Fruit fly (Drosophila melanogaster): ENCODE data around the gene Cht2.

DNA sequence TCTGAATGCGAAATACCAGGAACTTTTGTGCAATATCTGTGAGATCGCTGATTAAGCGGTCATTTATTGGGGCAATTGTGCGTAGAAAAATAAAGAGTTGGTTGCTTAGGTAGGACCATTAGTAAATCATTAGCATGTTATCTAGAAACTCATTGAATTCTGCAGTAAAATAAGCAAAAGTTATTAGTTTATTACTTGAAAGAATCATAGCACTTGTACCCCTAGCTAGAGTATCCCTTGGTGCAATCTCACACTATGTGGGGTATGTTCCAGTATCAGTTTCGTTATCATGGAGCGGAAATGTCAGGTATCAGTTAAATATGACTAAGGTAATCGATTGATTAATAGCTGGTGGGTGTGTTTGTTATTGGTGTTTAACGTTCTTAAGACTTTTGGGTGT, 10.3 kb downstream of the Cht2 start:
- TF ChIP-seq Hr96 (GFP tag; optimal IDR thresholded peaks at IDR 0.05) (no peak), tj (GFP tag; optimal IDR thresholded peaks at IDR 0.05) (no peak), CG14711 (tag; optimal IDR thresholded peaks at IDR 0.05) (no peak), pad (GFP tag; optimal IDR thresholded peaks at IDR 0.05) (no peak), CG12768 (GFP tag; optimal IDR thresholded peaks at IDR 0.05) (no peak), Crg-1 (GFP tag; optimal IDR thresholded peaks at IDR 0.05) (no peak), kay (GFP tag; ENCODE audit: borderline replicate concordance) (no peak), Mnt (GFP tag; optimal IDR thresholded peaks at IDR 0.05) (no peak), CG11617 (GFP tag; optimal IDR thresholded peaks at IDR 0.05) (no peak), CG7101 (tag; optimal IDR thresholded peaks at IDR 0.05) (no peak), Clk (GFP tag; optimal IDR thresholded peaks at IDR 0.05) (no peak), toe (GFP tag; optimal IDR thresholded peaks at IDR 0.05) (no peak), ovo (GFP tag; optimal IDR thresholded peaks at IDR 0.05) (no peak), CG33017 (tag; optimal IDR thresholded peaks at IDR 0.05) (no peak)
